Fruit fly (Drosophila melanogaster) Kc167 (cell line): ENCODE results near the gene CG43750.

Source experiments
- Myc ChIP-seq: fragments of >200 bp; optimal IDR thresholded peaks from 2 replicates; lab custom pipeline; 2017; ENCODE audit warnings: missing external identifiers
- Sin3A ChIP-seq: fragments of >200 bp; optimal IDR thresholded peaks from 2 replicates; lab custom pipeline; 2018; ENCODE audit warnings: missing external identifiers
- ttk ChIP-seq: sonication (Bioruptor generic); optimal IDR thresholded peaks from 2 replicates; lab custom pipeline; 2017; ENCODE audit warnings: missing external identifiers

DNA sequence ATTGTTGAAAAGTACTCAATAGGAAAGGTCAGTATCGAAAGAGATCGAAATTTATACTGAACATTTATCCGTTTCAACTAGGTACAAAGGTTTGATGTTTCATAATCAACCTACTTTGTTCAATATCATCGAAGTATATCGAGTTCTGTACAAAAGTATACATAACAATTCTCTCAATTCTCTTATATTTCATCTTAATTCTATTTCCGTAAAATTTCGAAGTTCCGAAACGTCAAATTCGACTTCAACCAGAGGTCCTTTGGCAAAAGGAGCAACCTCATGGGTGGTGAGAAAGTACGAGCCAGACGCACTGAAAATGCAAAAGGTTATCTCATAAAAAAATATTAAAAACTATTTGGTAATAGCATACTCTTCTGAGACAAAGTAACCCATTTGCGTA lies 26.1 kb upstream of the CG43750 start, which contains the start of gene CG31948:
- TF ChIP-seq Myc (lab: Kevin White, UChicago) (no peak), Sin3A (lab: Kevin White, UChicago) (no peak), ttk (lab: Kevin White, UChicago) (no peak)
